Fruit fly (Drosophila melanogaster) whole organism, embryonic: Measurements from ENCODE around the gene Prosalpha6T.
A peak's percentile ranks its signal among the peaks of the same experiment; 100 is the strongest.

ENCODE experiments used
- Adf1 ChIP-seq: fragments of 200-800 bp; sonication (Bioruptor generic); IDR thresholded peaks from 2 replicates; pipeline ENCODE4 v1.3.6; 2022; ENCODE audit warnings: missing biosample characterization, missing genetic modification characterization
- Aef1 ChIP-seq: fragments of 200-800 bp; sonication (Bioruptor generic); IDR thresholded peaks from 3 replicates; pipeline ENCODE4 v1.3.6; 2022; ENCODE audit warnings: missing biosample characterization, missing genetic modification characterization
- Awh ChIP-seq: fragments of 200-800 bp; sonication (Bioruptor generic); IDR thresholded peaks from 2 replicates; pipeline ENCODE4, ENCODE4 v1.3.6; 2022; ENCODE audit warnings: missing biosample characterization, missing genetic modification characterization
- BEAF-32 ChIP-seq: fragments of 200-800 bp; sonication (Bioruptor generic); optimal IDR thresholded peaks from 3 replicates; lab custom pipeline; 2017; ENCODE audit warnings: missing biosample characterization, missing genetic modification characterization, mild to moderate bottlenecking, moderate library complexity, missing genetic modification reagents
- CG12104 ChIP-seq: fragments of 200-800 bp; sonication (Bioruptor generic); optimal IDR thresholded peaks from 3 replicates; lab custom pipeline; 2016; ENCODE audit warnings: missing biosample characterization, missing genetic modification characterization
- CG12942 ChIP-seq: fragments of 200-800 bp; sonication (Bioruptor generic); optimal IDR thresholded peaks from 3 replicates; lab custom pipeline; 2016; ENCODE audit warnings: missing biosample characterization, missing genetic modification characterization
- CG13624 ChIP-seq: fragments of 200-800 bp; sonication (Bioruptor generic); optimal IDR thresholded peaks from 2 replicates; lab custom pipeline; 2016; ENCODE audit warnings: missing biosample characterization, missing genetic modification characterization
- CG14710 ChIP-seq: fragments of 200-800 bp; sonication (Bioruptor generic); optimal IDR thresholded peaks from 3 replicates; lab custom pipeline; 2019; ENCODE audit warnings: missing biosample characterization, mild to moderate bottlenecking, missing genetic modification characterization, moderate library complexity
- CG2129 ChIP-seq: fragments of 200-800 bp; sonication (Bioruptor generic); IDR thresholded peaks from 2 replicates; pipeline ENCODE4 v1.3.6; 2022; ENCODE audit warnings: missing biosample characterization, missing genetic modification characterization; ENCODE audit not compliant: partially characterized antibody
- CG30431 ChIP-seq: fragments of 200-800 bp; sonication (Bioruptor generic); optimal IDR thresholded peaks from 2 replicates; lab custom pipeline; 2017; ENCODE audit warnings: missing biosample characterization, missing genetic modification characterization
- CG31441 ChIP-seq: fragments of 200-800 bp; sonication (Bioruptor generic); IDR thresholded peaks from 2 replicates; pipeline ENCODE4 v1.3.6; 2022; ENCODE audit warnings: missing biosample characterization, missing genetic modification characterization
- CG3407 ChIP-seq: fragments of 200-800 bp; sonication (Bioruptor generic); optimal IDR thresholded peaks from 2 replicates; lab custom pipeline; 2018; ENCODE audit warnings: missing biosample characterization, mild to moderate bottlenecking, missing genetic modification characterization
- CG6272 ChIP-seq: fragments of 200-800 bp; sonication (Bioruptor generic); IDR thresholded peaks from 2 replicates; pipeline ENCODE4 v1.3.6; 2022; ENCODE audit warnings: missing biosample characterization, missing genetic modification characterization
- CG6854 ChIP-seq: fragments of 200-800 bp; sonication (Bioruptor generic); optimal IDR thresholded peaks from 3 replicates; lab custom pipeline; 2017; ENCODE audit warnings: missing biosample characterization, mild to moderate bottlenecking, missing genetic modification characterization
- CG7556 ChIP-seq: fragments of 200-800 bp; sonication (Bioruptor generic); optimal IDR thresholded peaks from 2 replicates; lab custom pipeline; 2017; ENCODE audit warnings: missing biosample characterization, mild to moderate bottlenecking, missing genetic modification characterization
- CG8944 ChIP-seq: fragments of 200-800 bp; sonication (Bioruptor generic); optimal IDR thresholded peaks from 3 replicates; lab custom pipeline; 2016; ENCODE audit warnings: missing biosample characterization, missing genetic modification characterization
- CTCF ChIP-seq: fragments of 200-800 bp; sonication (Bioruptor generic); optimal IDR thresholded peaks from 2 replicates; lab custom pipeline; 2017; ENCODE audit warnings: missing biosample characterization, mild to moderate bottlenecking, missing genetic modification characterization, moderate library complexity
- D ChIP-seq, 2 experiments: fragments of 200-800 bp in 1 of 2; fragments of >200 bp in 1 of 2; sonication (Bioruptor generic) in 1 of 2; optimal IDR thresholded peaks; 2 replicates in 1 of 2; 3 replicates in 1 of 2; lab custom pipeline; 2017; ENCODE audit warnings: mild to moderate bottlenecking in 1 of 2, missing biosample characterization in 1 of 2, missing genetic modification characterization in 1 of 2, missing genetic modification reagents in 1 of 2
- Dll ChIP-seq: fragments of 200-800 bp; sonication (Bioruptor generic); IDR thresholded peaks from 4 replicates; pipeline ENCODE4 v1.3.6; 2022; ENCODE audit warnings: missing biosample characterization, missing genetic modification characterization; ENCODE audit not compliant: partially characterized antibody
- Doc2 ChIP-seq: fragments of 200-800 bp; sonication (Bioruptor generic); IDR thresholded peaks from 2 replicates; pipeline ENCODE4 v1.3.6; 2022; ENCODE audit warnings: missing biosample characterization, missing genetic modification characterization
- Doc3 ChIP-seq: fragments of 200-800 bp; sonication (Bioruptor generic); IDR thresholded peaks from 3 replicates; pipeline ENCODE4 v1.3.6; 2022; ENCODE audit warnings: missing biosample characterization, missing genetic modification characterization; ENCODE audit not compliant: partially characterized antibody
- Elba2 ChIP-seq: fragments of 200-800 bp; sonication (Bioruptor generic); optimal IDR thresholded peaks from 3 replicates; lab custom pipeline; 2016; ENCODE audit warnings: missing biosample characterization, missing genetic modification characterization
- Fer3 ChIP-seq: fragments of 200-800 bp; sonication (Bioruptor generic); optimal IDR thresholded peaks from 2 replicates; lab custom pipeline; 2018; ENCODE audit warnings: missing biosample characterization, mild to moderate bottlenecking, missing genetic modification characterization, moderate library complexity
- Hmr ChIP-seq: fragments of 200-800 bp; sonication (Bioruptor generic); optimal IDR thresholded peaks from 3 replicates; lab custom pipeline; 2017; ENCODE audit warnings: mild to moderate bottlenecking, missing biosample characterization, missing genetic modification reagents, missing genetic modification characterization
- Poxn ChIP-seq: fragments of 200-800 bp; sonication (Bioruptor generic); IDR thresholded peaks from 2 replicates; pipeline ENCODE4 v1.3.6; 2022; ENCODE audit warnings: missing biosample characterization, missing genetic modification characterization
- Side ChIP-seq: fragments of 200-800 bp; sonication (Bioruptor generic); optimal IDR thresholded peaks from 2 replicates; lab custom pipeline; 2016; ENCODE audit warnings: missing biosample characterization, missing genetic modification characterization
- Taf1 ChIP-seq: fragments of 200-800 bp; sonication (Bioruptor generic); IDR thresholded peaks from 2 replicates; pipeline ENCODE4 v1.3.6; 2022; ENCODE audit warnings: missing biosample characterization, missing genetic modification characterization
- Trl ChIP-seq, 3 experiments: fragments of >200 bp in 2 of 3; fragments of 200-800 bp in 1 of 3; sonication (Bioruptor generic) in 1 of 3; optimal IDR thresholded peaks; 2 replicates in 1 of 3; 3 replicates in 2 of 3; lab custom pipeline; 2016 to 2017; ENCODE audit warnings: missing biosample characterization in 1 of 3, missing genetic modification characterization in 1 of 3
- Vsx1 ChIP-seq: fragments of 200-800 bp; sonication (Bioruptor generic); optimal IDR thresholded peaks from 2 replicates; lab custom pipeline; 2017; ENCODE audit warnings: missing biosample characterization, mild to moderate bottlenecking, missing genetic modification characterization, missing genetic modification reagents
- bcd ChIP-seq: fragments of 200-800 bp; sonication (Bioruptor generic); optimal IDR thresholded peaks from 2 replicates; lab custom pipeline; 2017; ENCODE audit warnings: missing biosample characterization, mild to moderate bottlenecking, missing genetic modification characterization
- crc ChIP-seq: fragments of 200-800 bp; sonication (Bioruptor generic); optimal IDR thresholded peaks from 2 replicates; lab custom pipeline; 2016; ENCODE audit warnings: missing biosample characterization, missing genetic modification characterization
- croc ChIP-seq: fragments of 200-800 bp; sonication (Bioruptor generic); conservative IDR thresholded peaks from 3 replicates; pipeline ENCODE4 v1.3.6; 2022; ENCODE audit warnings: missing biosample characterization, missing genetic modification characterization
- danr ChIP-seq: fragments of 200-800 bp; sonication (Bioruptor generic); IDR thresholded peaks from 2 replicates; pipeline ENCODE4 v1.3.6; 2022; ENCODE audit warnings: missing biosample characterization, missing genetic modification characterization
- en ChIP-seq: fragments of 200-800 bp; sonication (Bioruptor generic); optimal IDR thresholded peaks from 2 replicates; lab custom pipeline; 2016; ENCODE audit warnings: missing biosample characterization, missing genetic modification characterization
- gt ChIP-seq: fragments of 200-800 bp; sonication (Bioruptor generic); IDR thresholded peaks from 2 replicates; pipeline ENCODE4 v1.3.6; 2022; ENCODE audit warnings: missing biosample characterization, missing genetic modification characterization
- jumu ChIP-seq: fragments of 200-800 bp; sonication (Bioruptor generic); optimal IDR thresholded peaks from 3 replicates; lab custom pipeline; 2016; ENCODE audit warnings: missing biosample characterization, missing genetic modification characterization
- kni ChIP-seq: fragments of 200-800 bp; sonication (Bioruptor generic); optimal IDR thresholded peaks from 3 replicates; lab custom pipeline; 2017; ENCODE audit warnings: mild to moderate bottlenecking, missing biosample characterization, missing genetic modification reagents, missing genetic modification characterization
- maf-S ChIP-seq: fragments of 200-800 bp; sonication (Bioruptor generic); optimal IDR thresholded peaks from 2 replicates; lab custom pipeline; 2016; ENCODE audit warnings: missing biosample characterization, missing genetic modification characterization
- org-1 ChIP-seq: fragments of 200-800 bp; sonication (Bioruptor generic); optimal IDR thresholded peaks from 2 replicates; lab custom pipeline; 2017; ENCODE audit warnings: missing biosample characterization, missing genetic modification characterization
- pzg ChIP-seq: fragments of 200-800 bp; sonication (Bioruptor generic); optimal IDR thresholded peaks from 3 replicates; lab custom pipeline; 2018; ENCODE audit warnings: missing biosample characterization, mild to moderate bottlenecking, missing genetic modification characterization, moderate library complexity
- ranshi ChIP-seq: fragments of 200-800 bp; sonication (Bioruptor generic); IDR thresholded peaks from 2 replicates; pipeline ENCODE4 v1.3.6; 2022; ENCODE audit warnings: missing biosample characterization, missing genetic modification characterization
- schlank ChIP-seq: fragments of 200-800 bp; sonication (Bioruptor generic); optimal IDR thresholded peaks from 2 replicates; lab custom pipeline; 2018; ENCODE audit warnings: missing biosample characterization, mild to moderate bottlenecking, missing genetic modification characterization
- sisA ChIP-seq: fragments of 200-800 bp; sonication (Bioruptor generic); IDR thresholded peaks from 2 replicates; pipeline ENCODE4 v1.3.6; 2022; ENCODE audit warnings: missing biosample characterization, missing genetic modification characterization
- sob ChIP-seq: fragments of 200-800 bp; sonication (Bioruptor generic); IDR thresholded peaks from 2 replicates; pipeline ENCODE4 v1.3.6; 2022; ENCODE audit warnings: missing biosample characterization, missing genetic modification characterization
- stc ChIP-seq: fragments of 200-800 bp; sonication (Bioruptor generic); IDR thresholded peaks from 2 replicates; pipeline ENCODE4 v1.3.6; 2022; ENCODE audit warnings: missing biosample characterization, missing genetic modification characterization
- tna ChIP-seq: fragments of 200-800 bp; sonication (Bioruptor generic); IDR thresholded peaks from 2 replicates; pipeline ENCODE4 v1.3.6; 2022; ENCODE audit warnings: missing biosample characterization, missing genetic modification characterization; ENCODE audit not compliant: partially characterized antibody
- tup ChIP-seq: fragments of 200-800 bp; sonication (Bioruptor generic); optimal IDR thresholded peaks from 2 replicates; lab custom pipeline; 2016; ENCODE audit warnings: missing biosample characterization, mild to moderate bottlenecking, missing genetic modification characterization, moderate library complexity
- vnd ChIP-seq: fragments of 200-800 bp; sonication (Bioruptor generic); IDR thresholded peaks from 3 replicates; pipeline ENCODE4 v1.3.6; 2022; ENCODE audit warnings: missing biosample characterization, missing genetic modification characterization; ENCODE audit not compliant: partially characterized antibody
- zen2 ChIP-seq: fragments of 200-800 bp; sonication (Bioruptor generic); IDR thresholded peaks from 3 replicates; pipeline ENCODE4 v1.3.6; 2022; ENCODE audit warnings: missing biosample characterization, missing genetic modification characterization; ENCODE audit not compliant: partially characterized antibody
- zf30C ChIP-seq: fragments of 200-800 bp; sonication (Bioruptor generic); optimal IDR thresholded peaks from 3 replicates; lab custom pipeline; 2018; ENCODE audit warnings: missing biosample characterization, mild to moderate bottlenecking, missing genetic modification characterization

Prosalpha6T gene

dm6 chr2L:13222225-13222648 lies 9.6 kb upstream of the Prosalpha6T start, which contains the start of the genes Ski6 and CG16812 (continued):
- TF ChIP-seq tup (GFP tag; lab: Kevin White, UChicago), result no peak
- TF ChIP-seq CG6854 (GFP tag; lab: Kevin White, UChicago), result no peak
- no peak for TF ChIP-seq Trl (optimal IDR thresholded peaks at IDR 0.05; lab: Kevin White, UChicago)
- peak; percentile 10 for TF ChIP-seq Trl (GFP tag; optimal IDR thresholded peaks at IDR 0.05; lab: Kevin White, UChicago)
- no peak for TF ChIP-seq gt
- TF ChIP-seq crc (GFP tag; lab: Kevin White, UChicago), result no peak
- peak; percentile 16; the same call in 1 of the 2 replicates for TF ChIP-seq danr
- TF ChIP-seq bcd (GFP tag; lab: Kevin White, UChicago), result peak; percentile 49
- TF ChIP-seq org-1 (GFP tag; lab: Kevin White, UChicago), result no peak
- peak; percentile 82 for TF ChIP-seq Fer3 (tag; lab: Kevin White, UChicago)
- peak; percentile 34 for TF ChIP-seq CG12104
- TF ChIP-seq jumu (GFP tag; lab: Kevin White, UChicago), result no peak
- TF ChIP-seq Dll, result peak; percentile 51; the same call in 2 of the 4 replicates
- TF ChIP-seq Poxn (GFP tag; lab: Robert Waterston, UW), result no peak
- TF ChIP-seq CG31441 (GFP tag; lab: Robert Waterston, UW), result peak; percentile 83
- peak; percentile 31 for TF ChIP-seq CG13624 (GFP tag; lab: Kevin White, UChicago)
- TF ChIP-seq kni (GFP tag; lab: Kevin White, UChicago), result no peak
- peak; percentile 64 for TF ChIP-seq ranshi (GFP tag; lab: Robert Waterston, UW)
- no peak; the same call in 1 of the 2 replicates for TF ChIP-seq sob
- peak; percentile 71 for TF ChIP-seq Awh (GFP tag; lab: Robert Waterston, UW)
- no peak for TF ChIP-seq Adf1
- TF ChIP-seq Side (GFP tag; lab: Kevin White, UChicago), result no peak
- TF ChIP-seq Elba2 (GFP tag; lab: Kevin White, UChicago), result peak; percentile 29
- TF ChIP-seq sisA (GFP tag; lab: Robert Waterston, UW), result 0 out of 2 replicates have a peak, but pooled peaks have one; percentile 16
- peak; percentile 60 for TF ChIP-seq CG12942 (GFP tag; lab: Kevin White, UChicago)
- TF ChIP-seq Hmr (GFP tag; lab: Kevin White, UChicago), result peak; percentile 71
- TF ChIP-seq D (optimal IDR thresholded peaks at IDR 0.05; lab: Kevin White, UChicago), result no peak
- no peak for TF ChIP-seq D (GFP tag; optimal IDR thresholded peaks at IDR 0.05; lab: Kevin White, UChicago)
- TF ChIP-seq Doc2 (GFP tag; lab: Robert Waterston, UW), result no peak
- TF ChIP-seq CG7556, result peak; percentile 65
- TF ChIP-seq vnd (GFP tag; lab: Robert Waterston, UW), result no peak
- TF ChIP-seq CG30431 (GFP tag; lab: Kevin White, UChicago), result no peak
- TF ChIP-seq Taf1 (GFP tag; lab: Robert Waterston, UW), result no peak
- no peak; the same call in 2 of the 3 replicates for TF ChIP-seq Doc3
- TF ChIP-seq en (GFP tag; lab: Kevin White, UChicago), result peak; percentile 3
- peak; percentile 65 for TF ChIP-seq stc
- peak; percentile 24; the same call in 2 of the 3 replicates for TF ChIP-seq Aef1
- peak; percentile 60 for TF ChIP-seq BEAF-32 (GFP tag; lab: Kevin White, UChicago)
- peak; percentile 61 for TF ChIP-seq pzg
- TF ChIP-seq CG14710 (tag; lab: Kevin White, UChicago), result peak; percentile 88
- TF ChIP-seq CG2129 (GFP tag; lab: Robert Waterston, UW), result no peak
- no peak for TF ChIP-seq zen2 (GFP tag; lab: Robert Waterston, UW)
- TF ChIP-seq zf30C (GFP tag; lab: Kevin White, UChicago), result no peak
- TF ChIP-seq Vsx1 (GFP tag; lab: Kevin White, UChicago), result no peak
- TF ChIP-seq tna (GFP tag; lab: Robert Waterston, UW), result no peak
- no peak for TF ChIP-seq maf-S (GFP tag; lab: Kevin White, UChicago)
- no peak for TF ChIP-seq CG8944
- TF ChIP-seq CG3407, result peak; percentile 34
- TF ChIP-seq CTCF (GFP tag; lab: Kevin White, UChicago), result no peak
- TF ChIP-seq schlank (tag; lab: Kevin White, UChicago), result no peak
- TF ChIP-seq croc, result no peak
- TF ChIP-seq CG6272 (GFP tag; lab: Robert Waterston, UW), result no peak
